Worm (Caenorhabditis elegans) whole organism, L1 larva: Measurements from ENCODE around the gene btb-2.

ENCODE experiments used
- dpl-1 ChIP-seq, 3 experiments: fragments of 150-350 bp in 2 of 3; sonication (generic microtip) in 1 of 3; optimal IDR thresholded peaks; 2 replicates each; lab custom pipeline; 2014 to 2017; ENCODE audit warnings: missing biosample characterization in 3 of 3, missing genetic modification characterization in 3 of 3, missing genetic modification reagents in 3 of 3
- egl-13 ChIP-seq: sonication (generic microtip); optimal IDR thresholded peaks from 2 replicates; lab custom pipeline; 2016; ENCODE audit warnings: missing genotype, missing genetic modification reagents, missing genetic modification characterization, missing compliant biosample characterization
- egl-27 ChIP-seq, 2 experiments: fragments of 150-350 bp in 1 of 2; sonication (generic microtip); optimal IDR thresholded peaks; 3 replicates each; lab custom pipeline; 2017 to 2018; ENCODE audit warnings: missing biosample characterization in 2 of 2, missing genetic modification characterization in 2 of 2, missing genetic modification reagents in 2 of 2
- fkh-10 ChIP-seq: sonication (generic microtip); optimal IDR thresholded peaks from 2 replicates; lab custom pipeline; 2017; ENCODE audit warnings: missing biosample characterization, missing genetic modification reagents, missing genetic modification characterization
- hpl-2 ChIP-seq: fragments of 150-350 bp; optimal IDR thresholded peaks from 2 replicates; lab custom pipeline; 2014; ENCODE audit warnings: missing biosample characterization, missing genetic modification reagents, missing genetic modification characterization
- lin-13 ChIP-seq: fragments of 150-350 bp; optimal IDR thresholded peaks from 2 replicates; lab custom pipeline; 2014; ENCODE audit warnings: missing biosample characterization, missing genetic modification reagents, missing genetic modification characterization
- pax-3 ChIP-seq: fragments of 200-800 bp; sonication (Bioruptor generic); optimal IDR thresholded peaks from 2 replicates; lab custom pipeline; 2018; ENCODE audit warnings: mild to moderate bottlenecking, missing genetic modification characterization, moderate library complexity, missing compliant biosample characterization
- sptf-1 ChIP-seq: fragments of 150-350 bp; optimal IDR thresholded peaks from 2 replicates; lab custom pipeline; 2014; ENCODE audit warnings: missing biosample characterization, missing genetic modification characterization
- unc-130 ChIP-seq: fragments of 150-350 bp; optimal IDR thresholded peaks from 2 replicates; lab custom pipeline; 2017; ENCODE audit warnings: missing biosample characterization, missing genetic modification characterization, inconsistent platforms
- unc-62 ChIP-seq: fragments of 150-350 bp; optimal IDR thresholded peaks from 2 replicates; lab custom pipeline; 2014; ENCODE audit warnings: missing biosample characterization, missing genetic modification reagents, missing genetic modification characterization
- ztf-11 ChIP-seq, 2 experiments: sonication (generic microtip); optimal IDR thresholded peaks; 2 replicates each; lab custom pipeline; 2016 to 2017; ENCODE audit warnings: missing genetic modification characterization in 2 of 2, missing biosample characterization in 1 of 2, missing compliant biosample characterization in 1 of 2

DNA sequence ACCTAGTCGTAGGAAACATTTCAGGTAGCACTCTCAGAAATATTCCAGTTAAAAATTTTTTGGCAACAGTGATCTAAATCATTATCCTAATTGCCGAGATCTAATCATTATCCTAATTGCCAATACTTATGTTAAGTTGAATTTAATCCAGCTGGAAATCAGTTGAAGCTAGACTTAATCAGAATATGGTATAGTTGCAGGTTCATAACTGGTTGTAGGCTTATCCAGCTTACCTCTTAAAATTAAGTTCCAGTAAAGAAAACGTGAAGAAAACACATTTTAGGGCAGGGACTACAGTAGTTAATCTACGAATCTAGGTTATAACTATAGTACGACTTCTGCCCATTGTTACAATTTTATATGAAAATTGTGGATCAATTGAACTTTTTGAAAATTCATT lies 25.1 kb upstream of the btb-2 start:
- TF ChIP-seq dpl-1 (GFP tag; optimal IDR thresholded peaks at IDR 0.05; lab: Kevin White, UChicago) (no peak), unc-62 (GFP tag; lab: Kevin White, UChicago) (no peak), pax-3 (tag; lab: Kevin White, UChicago) (no peak), egl-27 (tag; optimal IDR thresholded peaks at IDR 0.05; lab: Kevin White, UChicago) (no peak), sptf-1 (no peak), hpl-2 (no peak), ztf-11 (tag; optimal IDR thresholded peaks at IDR 0.05; lab: Kevin White, UChicago) (no peak), egl-13 (no peak), fkh-10 (GFP tag; lab: Kevin White, UChicago) (no peak), lin-13 (no peak), unc-130 (tag; lab: Kevin White, UChicago) (no peak)
